Worm (Caenorhabditis elegans): ENCODE results near the gene swt-4.

DNA sequence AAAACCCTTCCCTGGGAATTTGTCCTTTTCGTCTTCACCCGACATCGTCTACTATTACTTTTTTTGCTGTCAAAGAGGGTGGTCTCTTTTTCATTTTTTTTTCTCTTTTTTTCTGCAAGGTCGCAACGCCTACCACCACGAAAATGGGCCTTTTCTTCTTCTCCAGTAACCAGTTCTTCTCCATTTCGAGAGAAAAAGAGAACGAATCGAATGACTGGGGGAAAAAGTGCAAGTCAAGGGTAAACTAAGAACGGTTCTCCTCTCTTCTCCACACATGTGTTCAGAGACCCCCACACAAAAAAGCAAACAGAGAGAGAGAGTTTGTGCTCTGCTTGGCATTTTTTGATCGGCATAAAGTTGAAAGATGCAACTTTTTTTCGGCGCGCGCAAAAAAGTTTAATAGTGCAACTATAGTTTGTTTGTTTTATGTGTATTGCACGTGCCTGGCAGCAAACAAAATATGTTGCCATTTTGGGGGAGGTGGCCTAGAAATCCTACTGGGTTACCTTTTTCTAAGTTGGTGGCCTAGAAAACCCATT lies 7.6 kb upstream of the swt-4 start:
- TF ChIP-seq tra-1 (GFP tag; IDR thresholded peaks at IDR 0.05) (no peak), vab-7 (GFP tag; IDR thresholded peaks at IDR 0.05) (no peak), nhr-76 (tag; optimal IDR thresholded peaks at IDR 0.05) (no peak), unc-62 (GFP tag; optimal IDR thresholded peaks at IDR 0.05 in 1 of 2) (no peak), unc-62 (tag; optimal IDR thresholded peaks at IDR 0.05) (no peak), aly-2 (tag; optimal IDR thresholded peaks at IDR 0.05) (no peak), zag-1 (tag; optimal IDR thresholded peaks at IDR 0.05) (no peak), fkh-10 (GFP tag; optimal IDR thresholded peaks at IDR 0.05) (no peak), unc-39 (tag; optimal IDR thresholded peaks at IDR 0.05) (no peak), nhr-102 (tag; optimal IDR thresholded peaks at IDR 0.05) (no peak), lsy-2 (tag; optimal IDR thresholded peaks at IDR 0.05) (peak in 1 of 2 experiments; percentile 30)

Measured in whole organism, L4 larva.